Worm (Caenorhabditis elegans) whole organism, late embryonic: ENCODE data around the gene mes-2.

Experiments used
- C08G9.2 ChIP-seq: sonication (generic microtip); optimal IDR thresholded peaks from 2 replicates; lab custom pipeline; 2016; ENCODE audit warnings: mild to moderate bottlenecking, missing genetic modification characterization, moderate library complexity, missing compliant biosample characterization
- F13H6.1 ChIP-seq: sonication (generic microtip); optimal IDR thresholded peaks from 2 replicates; lab custom pipeline; 2016; ENCODE audit warnings: missing genetic modification characterization, missing compliant biosample characterization
- K02D7.2 ChIP-seq: sonication (generic microtip); optimal IDR thresholded peaks from 2 replicates; lab custom pipeline; 2017; ENCODE audit warnings: mild to moderate bottlenecking, missing genetic modification characterization, missing compliant biosample characterization
- K09A11.1 ChIP-seq: sonication (generic microtip); optimal IDR thresholded peaks from 2 replicates; lab custom pipeline; 2017; ENCODE audit warnings: antibody characterized with exemption, mild to moderate bottlenecking, missing genetic modification characterization, missing compliant biosample characterization; ENCODE audit not compliant: insufficient read depth
- T23F11.4 ChIP-seq: fragments of 200-800 bp; sonication (Bioruptor generic); optimal IDR thresholded peaks from 2 replicates; lab custom pipeline; 2018; ENCODE audit warnings: mild to moderate bottlenecking, missing genetic modification characterization, missing compliant biosample characterization
- ahr-1 ChIP-seq: sonication (generic microtip); optimal IDR thresholded peaks from 2 replicates; lab custom pipeline; 2016; ENCODE audit warnings: missing genetic modification characterization, missing compliant biosample characterization
- ceh-14 ChIP-seq: sonication (generic microtip); optimal IDR thresholded peaks from 2 replicates; lab custom pipeline; 2016; ENCODE audit warnings: missing genotype, missing genetic modification characterization, missing compliant biosample characterization
- ceh-18 ChIP-seq: sonication (generic microtip); optimal IDR thresholded peaks from 2 replicates; lab custom pipeline; 2016; ENCODE audit warnings: missing genetic modification characterization, missing compliant biosample characterization
- ceh-22 ChIP-seq: sonication (generic microtip); optimal IDR thresholded peaks from 2 replicates; lab custom pipeline; 2017; ENCODE audit warnings: missing biosample characterization, missing genetic modification characterization
- ceh-24 ChIP-seq: sonication (generic microtip); optimal IDR thresholded peaks from 2 replicates; lab custom pipeline; 2016; ENCODE audit warnings: mild to moderate bottlenecking, missing genetic modification characterization, missing compliant biosample characterization
- ceh-31 ChIP-seq: sonication (generic microtip); optimal IDR thresholded peaks from 2 replicates; lab custom pipeline; 2016; ENCODE audit warnings: missing genetic modification characterization, missing compliant biosample characterization
- ceh-34 ChIP-seq: sonication (generic microtip); optimal IDR thresholded peaks from 2 replicates; lab custom pipeline; 2016; ENCODE audit warnings: mild to moderate bottlenecking, missing genetic modification characterization, missing compliant biosample characterization
- ceh-45 ChIP-seq: fragments of 200-800 bp; sonication (Bioruptor generic); IDR thresholded peaks from 2 replicates; pipeline ENCODE4 v1.3.6; 2022; ENCODE audit warnings: missing genetic modification reagents, missing genetic modification characterization, missing compliant biosample characterization
- ceh-48 ChIP-seq: sonication (generic microtip); optimal IDR thresholded peaks from 2 replicates; lab custom pipeline; 2016; ENCODE audit warnings: missing genetic modification characterization, inconsistent platforms, missing compliant biosample characterization
- ceh-6 ChIP-seq: fragments of 200-800 bp; sonication (Bioruptor generic); optimal IDR thresholded peaks from 2 replicates; lab custom pipeline; 2018; ENCODE audit warnings: mild to moderate bottlenecking, missing genetic modification characterization, missing compliant biosample characterization
- ceh-9 ChIP-seq: sonication (generic microtip); optimal IDR thresholded peaks from 2 replicates; lab custom pipeline; 2016; ENCODE audit warnings: mild to moderate bottlenecking, missing genetic modification characterization, inconsistent platforms, missing compliant biosample characterization
- che-1 ChIP-seq: sonication (generic microtip); optimal IDR thresholded peaks from 2 replicates; lab custom pipeline; 2016; ENCODE audit warnings: mild to moderate bottlenecking, missing genetic modification characterization, missing compliant biosample characterization
- dve-1 ChIP-seq: sonication (generic microtip); optimal IDR thresholded peaks from 2 replicates; lab custom pipeline; 2017; ENCODE audit warnings: antibody characterized with exemption, mild to moderate bottlenecking, missing genetic modification characterization, missing compliant biosample characterization
- elt-2 ChIP-seq: sonication (generic microtip); optimal IDR thresholded peaks from 2 replicates; lab custom pipeline; 2016; ENCODE audit warnings: missing genetic modification reagents, missing genetic modification characterization, missing compliant biosample characterization
- ets-4 ChIP-seq: sonication (generic microtip); optimal IDR thresholded peaks from 2 replicates; lab custom pipeline; 2016; ENCODE audit warnings: missing genetic modification characterization, missing compliant biosample characterization
- eyg-1 ChIP-seq: sonication (generic microtip); optimal IDR thresholded peaks from 2 replicates; lab custom pipeline; 2016; ENCODE audit warnings: missing genotype, missing genetic modification characterization, missing compliant biosample characterization
- fax-1 ChIP-seq: sonication (generic microtip); optimal IDR thresholded peaks from 2 replicates; lab custom pipeline; 2016; ENCODE audit warnings: missing genotype, missing genetic modification characterization, missing compliant biosample characterization
- fkh-10 ChIP-seq: fragments of 150-350 bp; optimal IDR thresholded peaks from 2 replicates; lab custom pipeline; 2014; ENCODE audit warnings: missing biosample characterization, missing genetic modification reagents, missing genetic modification characterization
- fkh-6 ChIP-seq: sonication (generic microtip); optimal IDR thresholded peaks from 2 replicates; lab custom pipeline; 2016; ENCODE audit warnings: missing genetic modification characterization, missing compliant biosample characterization
- gmeb-2 ChIP-seq: sonication (generic microtip); optimal IDR thresholded peaks from 2 replicates; lab custom pipeline; 2016; ENCODE audit warnings: missing genetic modification characterization, inconsistent platforms, missing compliant biosample characterization
- hlh-15 ChIP-seq: sonication (generic microtip); optimal IDR thresholded peaks from 2 replicates; lab custom pipeline; 2016; ENCODE audit warnings: missing genetic modification characterization, missing compliant biosample characterization
- lim-6 ChIP-seq: sonication (generic microtip); optimal IDR thresholded peaks from 2 replicates; lab custom pipeline; 2016; ENCODE audit warnings: missing genetic modification characterization, missing compliant biosample characterization
- lin-11 ChIP-seq: fragments of 200-800 bp; sonication (Bioruptor generic); optimal IDR thresholded peaks from 2 replicates; lab custom pipeline; 2018; ENCODE audit warnings: mild to moderate bottlenecking, missing genetic modification characterization, missing compliant biosample characterization
- madf-2 ChIP-seq: sonication (generic microtip); optimal IDR thresholded peaks from 2 replicates; lab custom pipeline; 2017; ENCODE audit warnings: missing genetic modification characterization, missing compliant biosample characterization
- nfya-1 ChIP-seq: sonication (generic microtip); optimal IDR thresholded peaks from 2 replicates; lab custom pipeline; 2017; ENCODE audit warnings: missing genetic modification characterization, mild to moderate bottlenecking, missing compliant biosample characterization, antibody characterized with exemption, moderate library complexity
- nhr-11 ChIP-seq: fragments of 150-350 bp; optimal IDR thresholded peaks from 2 replicates; lab custom pipeline; 2014; ENCODE audit warnings: missing biosample characterization, missing genetic modification characterization
- nhr-232 ChIP-seq: sonication (generic microtip); optimal IDR thresholded peaks from 2 replicates; lab custom pipeline; 2016; ENCODE audit warnings: missing genetic modification characterization, missing compliant biosample characterization
- odd-2 ChIP-seq: sonication (generic microtip); optimal IDR thresholded peaks from 2 replicates; lab custom pipeline; 2017; ENCODE audit warnings: antibody characterized with exemption, mild to moderate bottlenecking, missing genetic modification characterization, missing compliant biosample characterization
- pag-3 ChIP-seq: sonication (generic microtip); optimal IDR thresholded peaks from 2 replicates; lab custom pipeline; 2016; ENCODE audit warnings: missing compliant biosample characterization, missing genetic modification characterization, borderline replicate concordance
- pat-9 ChIP-seq: fragments of 200-800 bp; sonication (Bioruptor generic); optimal IDR thresholded peaks from 2 replicates; lab custom pipeline; 2018; ENCODE audit warnings: mild to moderate bottlenecking, missing genetic modification characterization, moderate library complexity, missing compliant biosample characterization
- pax-1 ChIP-seq: fragments of 150-350 bp; optimal IDR thresholded peaks from 2 replicates; lab custom pipeline; 2014; ENCODE audit warnings: missing biosample characterization, missing genetic modification characterization
- pha-2 ChIP-seq: sonication (generic microtip); optimal IDR thresholded peaks from 2 replicates; lab custom pipeline; 2017; ENCODE audit warnings: mild to moderate bottlenecking, missing genetic modification characterization, missing compliant biosample characterization
- pha-4 ChIP-seq: fragments of 150-350 bp; optimal IDR thresholded peaks from 2 replicates; lab custom pipeline; 2018; ENCODE audit warnings: missing biosample characterization, missing genetic modification reagents, missing genetic modification characterization
- pqm-1 ChIP-seq: sonication (generic microtip); optimal IDR thresholded peaks from 2 replicates; lab custom pipeline; 2016; ENCODE audit warnings: missing genetic modification characterization, missing compliant biosample characterization
- ref-2 ChIP-seq: sonication (generic microtip); optimal IDR thresholded peaks from 2 replicates; lab custom pipeline; 2016; ENCODE audit warnings: missing genetic modification characterization, missing compliant biosample characterization
- rnt-1 ChIP-seq: sonication (generic microtip); optimal IDR thresholded peaks from 2 replicates; lab custom pipeline; 2016; ENCODE audit warnings: missing genetic modification characterization, missing compliant biosample characterization
- sdc-2 ChIP-seq: sonication (generic microtip); optimal IDR thresholded peaks from 2 replicates; lab custom pipeline; 2016; ENCODE audit warnings: missing genotype, missing genetic modification characterization, missing compliant biosample characterization
- sox-2 ChIP-seq: fragments of 200-800 bp; sonication (Bioruptor generic); IDR thresholded peaks from 2 replicates; pipeline ENCODE4 v1.3.6; 2022; ENCODE audit warnings: missing genetic modification reagents, missing genetic modification characterization, missing compliant biosample characterization
- tbx-2 ChIP-seq: sonication (generic microtip); optimal IDR thresholded peaks from 2 replicates; lab custom pipeline; 2016; ENCODE audit warnings: missing genetic modification characterization, missing compliant biosample characterization
- ttx-3 ChIP-seq: sonication (generic microtip); optimal IDR thresholded peaks from 2 replicates; lab custom pipeline; 2016; ENCODE audit warnings: missing genetic modification reagents, missing genetic modification characterization, missing compliant biosample characterization
- unc-3 ChIP-seq, 2 experiments: fragments of 200-800 bp in 1 of 2; sonication (Bioruptor generic) in 1 of 2; sonication (generic microtip) in 1 of 2; conservative IDR thresholded peaks in 1 of 2; optimal IDR thresholded peaks in 1 of 2; 2 replicates each; pipeline versions ENCODE4 v1.3.6 to Lab custom; 2016 to 2022; ENCODE audit warnings: missing compliant biosample characterization in 2 of 2, missing genetic modification characterization in 2 of 2, missing genetic modification reagents in 1 of 2
- unc-42 ChIP-seq: sonication (generic microtip); optimal IDR thresholded peaks from 2 replicates; lab custom pipeline; 2016; ENCODE audit warnings: missing genotype, missing genetic modification characterization, missing compliant biosample characterization
- unc-55 ChIP-seq: sonication (generic microtip); optimal IDR thresholded peaks from 2 replicates; lab custom pipeline; 2017; ENCODE audit warnings: missing biosample characterization, missing genetic modification reagents, missing genetic modification characterization
- zip-5 ChIP-seq: sonication (generic microtip); optimal IDR thresholded peaks from 2 replicates; lab custom pipeline; 2016; ENCODE audit warnings: missing genetic modification characterization, missing compliant biosample characterization
- ztf-16 ChIP-seq: sonication (generic microtip); optimal IDR thresholded peaks from 2 replicates; lab custom pipeline; 2017; ENCODE audit warnings: missing genetic modification characterization, missing compliant biosample characterization

mes-2 gene

ce11 chrII:14351352-14351751, 32.4 kb upstream of the mes-2 start:
- no peak for TF ChIP-seq ceh-22 (tag; lab: Kevin White, UChicago)
- no peak for TF ChIP-seq pha-2
- no peak for TF ChIP-seq C08G9.2 (tag; lab: Kevin White, UChicago)
- TF ChIP-seq nhr-232 (tag; lab: Kevin White, UChicago): no peak
- no peak for TF ChIP-seq zip-5 (tag; lab: Kevin White, UChicago)
- no peak for TF ChIP-seq T23F11.4 (GFP tag; lab: Kevin White, UChicago)
- TF ChIP-seq hlh-15 (tag; lab: Kevin White, UChicago): no peak
- TF ChIP-seq rnt-1 (tag; lab: Kevin White, UChicago): no peak
- TF ChIP-seq pat-9 (tag; lab: Kevin White, UChicago): no peak
- no peak for TF ChIP-seq K09A11.1 (tag; lab: Kevin White, UChicago)

DNA sequence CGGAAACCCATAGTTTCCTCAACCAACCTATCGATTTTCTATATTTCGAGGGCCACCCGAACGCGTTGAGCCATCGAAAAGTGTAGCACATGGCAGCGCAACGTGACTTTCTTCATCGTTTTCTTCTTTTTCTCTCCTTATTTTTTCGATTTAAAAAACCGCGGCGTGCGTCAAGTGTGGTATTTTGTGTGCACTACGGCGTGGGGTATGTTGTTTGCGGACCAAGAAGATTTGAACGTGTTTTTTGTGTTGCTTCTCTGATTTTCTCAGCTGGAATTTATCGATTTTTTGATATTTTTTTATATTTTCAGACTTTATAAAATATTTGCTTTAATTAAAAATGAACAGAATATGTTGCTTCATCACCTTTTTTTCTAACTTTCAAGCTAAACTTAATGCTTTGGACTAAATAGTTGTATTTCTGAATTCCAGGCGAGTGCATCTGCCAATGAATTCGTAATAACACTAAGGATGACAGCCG, 25.8 kb upstream of the mes-2 start, which contains the start of the genes agl-1 and pfs-2:
TSS of gene agl-1 (minus strand) at position 178 of the 481 bp plus-strand sequence.
TSS of gene pfs-2 (plus strand) at position 431 of the 481 bp plus-strand sequence.
- TF ChIP-seq pat-9 (tag; lab: Kevin White, UChicago) (peak; percentile 11), sox-2 (GFP tag; lab: Robert Waterston, UW) (no peak), ahr-1 (tag; lab: Kevin White, UChicago) (no peak), pqm-1 (tag; lab: Kevin White, UChicago) (no peak), ceh-18 (tag; lab: Kevin White, UChicago) (peak; percentile 64), dve-1 (tag; lab: Kevin White, UChicago) (no peak), lim-6 (tag; lab: Kevin White, UChicago) (no peak), ceh-22 (tag; lab: Kevin White, UChicago) (no peak), fkh-10 (GFP tag; lab: Kevin White, UChicago) (no peak), eyg-1 (tag; lab: Kevin White, UChicago) (no peak), ceh-24 (no peak), che-1 (tag; lab: Kevin White, UChicago) (no peak), ceh-6 (GFP tag; lab: Kevin White, UChicago) (no peak), F13H6.1 (no peak), K02D7.2 (no peak), ceh-9 (tag; lab: Kevin White, UChicago) (no peak), odd-2 (tag; lab: Kevin White, UChicago) (no peak), elt-2 (tag; lab: Kevin White, UChicago) (peak; percentile 42), gmeb-2 (tag; lab: Kevin White, UChicago) (no peak), fkh-6 (tag; lab: Kevin White, UChicago) (no peak), ceh-31 (tag; lab: Kevin White, UChicago) (peak; percentile 41), unc-3 (GFP tag; conservative IDR thresholded peaks at IDR 0.05; lab: Robert Waterston, UW) (no peak), unc-3 (tag; optimal IDR thresholded peaks at IDR 0.05; lab: Kevin White, UChicago) (no peak), nfya-1 (tag; lab: Kevin White, UChicago) (peak; percentile 77), zip-5 (tag; lab: Kevin White, UChicago) (no peak), madf-2 (tag; lab: Kevin White, UChicago) (peak; percentile 21), sdc-2 (no peak), fax-1 (tag; lab: Kevin White, UChicago) (peak; percentile 11), ceh-14 (peak; percentile 17), ttx-3 (peak; percentile 18), ceh-45 (GFP tag; lab: Robert Waterston, UW) (no peak), tbx-2 (tag; lab: Kevin White, UChicago) (no peak), pha-4 (tag; lab: Kevin White, UChicago) (no peak), hlh-15 (tag; lab: Kevin White, UChicago) (no peak), ref-2 (peak; percentile 7), ceh-34 (no peak), ztf-16 (no peak), unc-42 (tag; lab: Kevin White, UChicago) (peak; percentile 10), ceh-48 (tag; lab: Kevin White, UChicago) (peak; percentile 67), ets-4 (tag; lab: Kevin White, UChicago) (no peak), nhr-232 (tag; lab: Kevin White, UChicago) (no peak), lin-11 (tag; lab: Kevin White, UChicago) (no peak), pag-3 (no peak), unc-55 (GFP tag; lab: Kevin White, UChicago) (no peak), rnt-1 (tag; lab: Kevin White, UChicago) (peak; percentile 21), nhr-11 (tag; lab: Kevin White, UChicago) (no peak), pax-1 (no peak), pha-2 (no peak)
